Worm (Caenorhabditis elegans): ENCODE measurements around the gene W10C4.1.

DNA sequence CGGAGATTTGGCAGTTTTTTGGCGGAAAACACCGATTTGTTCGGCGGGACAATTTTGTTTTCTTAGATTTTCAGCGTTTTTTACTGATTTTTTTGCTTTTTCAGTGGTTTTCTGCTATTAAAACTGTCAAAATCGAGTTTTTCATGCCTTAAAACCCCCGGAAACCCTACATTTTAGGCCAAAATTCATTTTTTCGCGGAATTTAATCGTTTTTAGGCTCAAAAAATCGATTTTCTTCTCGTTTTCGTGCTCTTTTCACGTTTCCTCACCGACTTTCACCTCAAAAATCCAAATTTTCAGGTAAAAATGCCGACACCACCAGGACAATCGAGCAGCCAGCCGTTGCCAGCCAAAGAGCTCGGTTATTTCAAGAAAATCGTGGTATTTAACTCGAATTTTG lies 28.6 kb upstream of the W10C4.1 start, which contains the start of gene hpo-29:
- TF ChIP-seq lsl-1 (GFP tag; optimal IDR thresholded peaks at IDR 0.05) (no peak), ztf-6 (GFP tag; IDR thresholded peaks at IDR 0.05) (no peak), unc-62 (GFP tag; optimal IDR thresholded peaks at IDR 0.05) (no peak)
